Fruit fly (Drosophila melanogaster): ENCODE measurements around the gene CG7778.

The CG7778 gene

dm6 chr2L:8334705-8335104 is 11.7 kb upstream of the CG7778 start:
- no peak for TF ChIP-seq esn (GFP tag; optimal IDR thresholded peaks at IDR 0.05)
- peak; percentile 6 for TF ChIP-seq CG3919 (GFP tag; optimal IDR thresholded peaks at IDR 0.05)
- TF ChIP-seq Blimp-1 (GFP tag; optimal IDR thresholded peaks at IDR 0.05), result no peak
- TF ChIP-seq Gug (GFP tag; IDR thresholded peaks at IDR 0.05), result no peak
- peak; percentile 15 for TF ChIP-seq OdsH (GFP tag; optimal IDR thresholded peaks at IDR 0.05)
- TF ChIP-seq CG6163 (GFP tag; IDR thresholded peaks at IDR 0.05), result 0 out of 3 replicates have a peak, but pooled peaks have one; percentile 23
- no peak for TF ChIP-seq CG3032 (tag; optimal IDR thresholded peaks at IDR 0.05)
- TF ChIP-seq achi (GFP tag; optimal IDR thresholded peaks at IDR 0.05), result peak; percentile 7
- peak; percentile 73 for TF ChIP-seq Eip78C (GFP tag)

- TF ChIP-seq pdm3 (GFP tag; optimal IDR thresholded peaks at IDR 0.05), result no peak
- no peak for TF ChIP-seq CG6276 (GFP tag; optimal IDR thresholded peaks at IDR 0.05)
- no peak for TF ChIP-seq Sox15 (GFP tag; optimal IDR thresholded peaks at IDR 0.05)
- no peak for TF ChIP-seq Sox102F (GFP tag; optimal IDR thresholded peaks at IDR 0.05)
- no peak for TF ChIP-seq CG6163 (GFP tag; IDR thresholded peaks at IDR 0.05)
- TF ChIP-seq CG6808 (GFP tag; optimal IDR thresholded peaks at IDR 0.05), result no peak
- no peak for TF ChIP-seq fd59A (GFP tag; optimal IDR thresholded peaks at IDR 0.05)
- no peak for TF ChIP-seq svp (GFP tag)
- TF ChIP-seq CG16779 (tag; optimal IDR thresholded peaks at IDR 0.05), result no peak
- no peak for TF ChIP-seq Hr4 (GFP tag; optimal IDR thresholded peaks at IDR 0.05)
- no peak for TF ChIP-seq cyc (GFP tag; optimal IDR thresholded peaks at IDR 0.05)
- TF ChIP-seq CG11902 (GFP tag; optimal IDR thresholded peaks at IDR 0.05), result no peak
- TF ChIP-seq CG6854 (GFP tag; optimal IDR thresholded peaks at IDR 0.05), result no peak
- TF ChIP-seq CG9139 (GFP tag; optimal IDR thresholded peaks at IDR 0.05), result no peak
These were observed 8.4 kb upstream of the CG7778 start, which contains the start of gene witty for dm6 chr2L:8338039-8338438. Gene witty (plus strand): TSS chr2L:8338287.

dm6 chr2L:8339751-8340349 is 6.6 kb upstream of the CG7778 start:
- TF ChIP-seq CG15336 (GFP tag; IDR thresholded peaks at IDR 0.05) (no peak), Ets96B (tag; optimal IDR thresholded peaks at IDR 0.05) (no peak), Gug (GFP tag; IDR thresholded peaks at IDR 0.05) (no peak), CG3032 (tag; optimal IDR thresholded peaks at IDR 0.05) (no peak), CG16779 (tag; optimal IDR thresholded peaks at IDR 0.05) (no peak), Eip93F (GFP tag; optimal IDR thresholded peaks at IDR 0.05) (no peak), CG8632 (GFP tag; optimal IDR thresholded peaks at IDR 0.05) (no peak), CG3919 (GFP tag; optimal IDR thresholded peaks at IDR 0.05) (no peak)

DNA sequence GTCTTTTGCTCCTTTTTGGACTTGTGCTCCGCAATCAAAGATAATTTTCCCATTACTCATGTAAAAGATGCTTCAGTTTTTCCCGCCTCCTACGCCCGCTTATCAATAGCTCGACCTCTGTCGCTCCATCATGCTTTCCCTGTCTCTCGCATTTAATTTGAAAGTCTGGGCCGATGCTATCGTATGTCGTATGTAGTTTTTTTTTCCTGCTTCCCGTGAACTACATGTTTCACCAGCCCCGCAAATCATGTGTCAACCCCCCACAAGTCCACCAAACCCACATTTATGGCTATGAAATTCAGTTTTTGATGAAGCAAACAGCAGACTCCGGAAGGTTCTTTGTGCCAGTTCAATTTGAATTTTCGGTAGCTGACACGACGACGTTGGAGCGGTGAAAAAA is 4.0 kb upstream of the CG7778 start, which contains the start of gene CG14273:
TSS of gene CG14273 (plus strand) at position 301 of the 400 bp plus-strand sequence.
- TF ChIP-seq CG11294 (GFP tag; IDR thresholded peaks at IDR 0.05) (no peak), Hr39 (GFP tag; optimal IDR thresholded peaks at IDR 0.05) (no peak)

dm6 chr2L:8344536-8344935 is 1.9 kb upstream of the CG7778 start:
- peak; percentile 70 for TF ChIP-seq vri (GFP tag; optimal IDR thresholded peaks at IDR 0.05)
- peak; percentile 84 for TF ChIP-seq svp (GFP tag)
- no peak for TF ChIP-seq Hr4 (GFP tag; optimal IDR thresholded peaks at IDR 0.05)

dm6 chr2L:8350560-8351171 is 4.2 kb downstream of the CG7778 start:
- TF ChIP-seq fkh (GFP tag; optimal IDR thresholded peaks at IDR 0.05) (peak; percentile 74), Met (GFP tag; optimal IDR thresholded peaks at IDR 0.05) (no peak), CG8119 (GFP tag; IDR thresholded peaks at IDR 0.05) (no peak), vri (GFP tag; optimal IDR thresholded peaks at IDR 0.05) (peak; percentile 28)

Data from whole organism, prepupa.